Worm (Caenorhabditis elegans) whole organism, young adult: Measurements from ENCODE around the gene K11H12.5.

Experiments
- F22D6.2 ChIP-seq: sonication (generic microtip); optimal IDR thresholded peaks from 2 replicates; lab custom pipeline; 2016; ENCODE audit warnings: mild to moderate bottlenecking, missing genetic modification characterization, missing compliant biosample characterization
- dpff-1 ChIP-seq: sonication (generic microtip); optimal IDR thresholded peaks from 2 replicates; lab custom pipeline; 2017; ENCODE audit warnings: mild to moderate bottlenecking, missing genetic modification characterization, missing compliant biosample characterization
- dpl-1 ChIP-seq: fragments of 150-350 bp; optimal IDR thresholded peaks from 2 replicates; lab custom pipeline; 2014; ENCODE audit warnings: missing biosample characterization, missing genetic modification reagents, missing genetic modification characterization
- egl-18 ChIP-seq: fragments of 200-800 bp; sonication (Bioruptor generic); IDR thresholded peaks from 2 replicates; pipeline ENCODE4 v1.3.6; 2022; ENCODE audit warnings: missing genetic modification reagents, missing genetic modification characterization, missing compliant biosample characterization
- lag-1 ChIP-seq: fragments of 200-800 bp; sonication (Bioruptor generic); IDR thresholded peaks from 2 replicates; pipeline ENCODE4 v1.3.6; 2022; ENCODE audit warnings: missing genetic modification reagents, missing genetic modification characterization, missing compliant biosample characterization
- let-526 ChIP-seq: fragments of 200-800 bp; sonication (Bioruptor generic); IDR thresholded peaks from 2 replicates; pipeline ENCODE4 v1.3.6; 2022; ENCODE audit warnings: missing genetic modification reagents, missing genetic modification characterization, missing compliant biosample characterization
- madf-10 ChIP-seq: sonication (generic microtip); optimal IDR thresholded peaks from 2 replicates; lab custom pipeline; 2016; ENCODE audit warnings: mild to moderate bottlenecking, missing genetic modification characterization, missing compliant biosample characterization
- pha-4 ChIP-seq: fragments of 150-350 bp; sonication (generic microtip); optimal IDR thresholded peaks from 2 replicates; lab custom pipeline; 2014; ENCODE audit warnings: missing biosample characterization, missing genetic modification reagents, missing genetic modification characterization
- sea-2 ChIP-seq: fragments of 200-800 bp; sonication (Bioruptor generic); IDR thresholded peaks from 2 replicates; pipeline ENCODE4 v1.3.6; 2022; ENCODE audit warnings: missing genetic modification characterization, missing compliant biosample characterization
- unc-62 ChIP-seq: fragments of 150-350 bp; optimal IDR thresholded peaks from 2 replicates; lab custom pipeline; 2014; ENCODE audit warnings: missing biosample characterization, missing genetic modification reagents, missing genetic modification characterization
- ztf-25 ChIP-seq: fragments of 200-800 bp; sonication (Bioruptor generic); IDR thresholded peaks from 2 replicates; pipeline ENCODE4 v1.3.6; 2022; ENCODE audit warnings: missing genetic modification reagents, missing genetic modification characterization, missing compliant biosample characterization

ce11 chrIV:653138-653848, 23.1 kb upstream of the K11H12.5 start, which contains the start of gene K11H12.1:
- no peak for TF ChIP-seq dpl-1 (GFP tag; lab: Kevin White, UChicago)
- 0 out of 2 replicates have a peak, but pooled peaks have one; percentile 3 for TF ChIP-seq egl-18 (GFP tag; lab: Robert Waterston, UW)
- TF ChIP-seq unc-62 (GFP tag; lab: Kevin White, UChicago): no peak
- no peak for TF ChIP-seq F22D6.2 (tag; lab: Kevin White, UChicago)
- no peak for TF ChIP-seq ztf-25 (GFP tag; lab: Robert Waterston, UW)
- TF ChIP-seq dpff-1: no peak
- no peak for TF ChIP-seq lag-1 (GFP tag; lab: Robert Waterston, UW)
- TF ChIP-seq madf-10 (tag; lab: Kevin White, UChicago): no peak
- no peak for TF ChIP-seq sea-2 (GFP tag; lab: Robert Waterston, UW)
- TF ChIP-seq let-526 (GFP tag; lab: Robert Waterston, UW): no peak
- TF ChIP-seq pha-4 (tag; lab: Kevin White, UChicago): no peak
